Fruit fly (Drosophila melanogaster) whole organism, embryonic: ENCODE results near the gene Usp1.

Experiments
- CG18011 ChIP-seq: fragments of 200-800 bp; sonication (Bioruptor generic); optimal IDR thresholded peaks from 2 replicates; lab custom pipeline; 2017; ENCODE audit warnings: missing biosample characterization, missing genetic modification characterization, mild to moderate bottlenecking, moderate library complexity, missing genotype
- CG32532 ChIP-seq: fragments of 200-800 bp; sonication (Bioruptor generic); IDR thresholded peaks from 2 replicates; pipeline ENCODE4 v1.3.6; 2022; ENCODE audit warnings: missing biosample characterization, missing genetic modification characterization
- CG7839 ChIP-seq: fragments of 200-800 bp; sonication (Bioruptor generic); optimal IDR thresholded peaks from 3 replicates; lab custom pipeline; 2018; ENCODE audit warnings: missing biosample characterization, mild to moderate bottlenecking, missing genetic modification characterization, moderate library complexity
- CG7963 ChIP-seq: fragments of 200-800 bp; sonication (Bioruptor generic); IDR thresholded peaks from 3 replicates; pipeline ENCODE4 v1.3.6; 2022; ENCODE audit warnings: missing biosample characterization, missing genetic modification characterization; ENCODE audit not compliant: partially characterized antibody
- CTCF ChIP-seq: fragments of 200-800 bp; sonication (Bioruptor generic); optimal IDR thresholded peaks from 2 replicates; lab custom pipeline; 2017; ENCODE audit warnings: missing biosample characterization, mild to moderate bottlenecking, missing genetic modification characterization, moderate library complexity
- Dfd ChIP-seq, 2 experiments: fragments of >200 bp; optimal IDR thresholded peaks; 2 replicates each; lab custom pipeline; 2017; ENCODE audit warnings: missing biosample characterization in 2 of 2, missing genetic modification characterization in 2 of 2
- dysf ChIP-seq: fragments of 200-800 bp; sonication (Bioruptor generic); IDR thresholded peaks from 3 replicates; pipeline ENCODE4 v1.3.6; 2022; ENCODE audit warnings: missing biosample characterization, missing genetic modification characterization
- repo ChIP-seq: fragments of 200-800 bp; sonication (Bioruptor generic); optimal IDR thresholded peaks from 2 replicates; lab custom pipeline; 2016; ENCODE audit warnings: missing biosample characterization, missing genetic modification characterization
- sens-2 ChIP-seq: fragments of 200-800 bp; sonication (Bioruptor generic); IDR thresholded peaks from 2 replicates; pipeline ENCODE4 v1.3.6; 2022; ENCODE audit warnings: missing biosample characterization, missing genetic modification characterization
- ttk ChIP-seq: fragments of 200-800 bp; sonication (Bioruptor generic); IDR thresholded peaks from 2 replicates; pipeline ENCODE4 v2.1.2; 2022; ENCODE audit warnings: missing biosample characterization, missing genetic modification characterization

- TF ChIP-seq CG32532 (no peak), sens-2 (GFP tag; lab: Robert Waterston, UW) (no peak), CG7839 (tag; lab: Kevin White, UChicago) (peak; percentile 11), ttk (GFP tag; lab: Robert Waterston, UW) (no peak), CG7963 (GFP tag; lab: Robert Waterston, UW) (no peak), CTCF (GFP tag; lab: Kevin White, UChicago) (no peak), Dfd (GFP tag; optimal IDR thresholded peaks at IDR 0.05; lab: Kevin White, UChicago) (no peak), dysf (GFP tag; lab: Robert Waterston, UW) (no peak), repo (GFP tag; lab: Kevin White, UChicago) (no peak), CG18011 (GFP tag; lab: Kevin White, UChicago) (no peak)
Observed at dm6 chr3R:29215652-29216483, 13.1 kb upstream of the Usp1 start.
